Fruit fly (Drosophila melanogaster) whole organism, embryonic: ENCODE results near the gene Prim1.

Source experiments
- CG10147 ChIP-seq: fragments of 200-800 bp; sonication (Bioruptor generic); optimal IDR thresholded peaks from 2 replicates; lab custom pipeline; 2019; ENCODE audit warnings: missing biosample characterization, mild to moderate bottlenecking, missing genetic modification characterization, moderate library complexity
- CG10321 ChIP-seq: fragments of 200-800 bp; sonication (Bioruptor generic); IDR thresholded peaks from 2 replicates; pipeline ENCODE4 v1.3.6; 2022; ENCODE audit warnings: missing biosample characterization, missing genetic modification characterization
- CG10366 ChIP-seq: fragments of 200-800 bp; sonication (Bioruptor generic); IDR thresholded peaks from 2 replicates; pipeline ENCODE4 v1.3.6; 2022; ENCODE audit warnings: missing biosample characterization, missing genetic modification characterization
- CG11093 ChIP-seq: fragments of 200-800 bp; sonication (Bioruptor generic); IDR thresholded peaks from 3 replicates; pipeline ENCODE4 v1.3.6; 2022; ENCODE audit warnings: missing biosample characterization, missing genetic modification characterization
- CG11723 ChIP-seq: fragments of 200-800 bp; sonication (Bioruptor generic); optimal IDR thresholded peaks from 2 replicates; lab custom pipeline; 2017; ENCODE audit warnings: missing biosample characterization, mild to moderate bottlenecking, missing genetic modification characterization
- CG1233 ChIP-seq: fragments of 200-800 bp; sonication (Bioruptor generic); optimal IDR thresholded peaks from 4 replicates; lab custom pipeline; 2018; ENCODE audit warnings: missing biosample characterization, mild to moderate bottlenecking, missing genetic modification characterization
- CG12391 ChIP-seq: fragments of 200-800 bp; sonication (Bioruptor generic); optimal IDR thresholded peaks from 3 replicates; lab custom pipeline; 2018; ENCODE audit warnings: missing biosample characterization, mild to moderate bottlenecking, missing genetic modification characterization, moderate library complexity
- CG12769 ChIP-seq: fragments of 200-800 bp; sonication (Bioruptor generic); optimal IDR thresholded peaks from 2 replicates; lab custom pipeline; 2019; ENCODE audit warnings: missing biosample characterization, mild to moderate bottlenecking, missing genetic modification characterization, moderate library complexity
- CG1603 ChIP-seq: fragments of 200-800 bp; sonication (Bioruptor generic); optimal IDR thresholded peaks from 2 replicates; lab custom pipeline; 2019; ENCODE audit warnings: missing biosample characterization, mild to moderate bottlenecking, missing genetic modification characterization, moderate library complexity
- CG16815 ChIP-seq: fragments of 200-800 bp; sonication (Bioruptor generic); optimal IDR thresholded peaks from 3 replicates; lab custom pipeline; 2017; ENCODE audit warnings: missing biosample characterization, mild to moderate bottlenecking, missing genetic modification characterization
- CG17385 ChIP-seq: fragments of 200-800 bp; sonication (Bioruptor generic); optimal IDR thresholded peaks from 3 replicates; lab custom pipeline; 2018; ENCODE audit warnings: missing biosample characterization, mild to moderate bottlenecking, missing genetic modification characterization
- CG30403 ChIP-seq: fragments of 200-800 bp; sonication (Bioruptor generic); optimal IDR thresholded peaks from 3 replicates; lab custom pipeline; 2016; ENCODE audit warnings: missing biosample characterization, missing genetic modification characterization
- CG32532 ChIP-seq: fragments of 200-800 bp; sonication (Bioruptor generic); IDR thresholded peaks from 2 replicates; pipeline ENCODE4 v1.3.6; 2022; ENCODE audit warnings: missing biosample characterization, missing genetic modification characterization
- CG3838 ChIP-seq: fragments of 200-800 bp; sonication (Bioruptor generic); optimal IDR thresholded peaks from 3 replicates; lab custom pipeline; 2016; ENCODE audit warnings: missing biosample characterization, missing genetic modification characterization
- CG7271 ChIP-seq: fragments of 200-800 bp; sonication (Bioruptor generic); optimal IDR thresholded peaks from 2 replicates; lab custom pipeline; 2018; ENCODE audit warnings: missing biosample characterization, mild to moderate bottlenecking, missing genetic modification characterization, moderate library complexity
- CG8089 ChIP-seq: fragments of 200-800 bp; sonication (Bioruptor generic); optimal IDR thresholded peaks from 3 replicates; lab custom pipeline; 2016; ENCODE audit warnings: missing biosample characterization, missing genetic modification characterization
- CG8944 ChIP-seq: fragments of 200-800 bp; sonication (Bioruptor generic); optimal IDR thresholded peaks from 3 replicates; lab custom pipeline; 2016; ENCODE audit warnings: missing biosample characterization, missing genetic modification characterization
- CTCF ChIP-seq: fragments of 200-800 bp; sonication (Bioruptor generic); optimal IDR thresholded peaks from 2 replicates; lab custom pipeline; 2017; ENCODE audit warnings: missing biosample characterization, mild to moderate bottlenecking, missing genetic modification characterization, moderate library complexity
- D19A ChIP-seq: fragments of 200-800 bp; optimal IDR thresholded peaks from 3 replicates; lab custom pipeline; 2019; ENCODE audit warnings: missing biosample characterization, mild to moderate bottlenecking, missing genetic modification characterization, moderate library complexity
- Deaf1 ChIP-seq: fragments of 200-800 bp; optimal IDR thresholded peaks from 3 replicates; lab custom pipeline; 2019; ENCODE audit warnings: missing biosample characterization, mild to moderate bottlenecking, missing genetic modification characterization, moderate library complexity
- Dfd ChIP-seq, 2 experiments: fragments of >200 bp; optimal IDR thresholded peaks; 2 replicates each; lab custom pipeline; 2017; ENCODE audit warnings: missing biosample characterization in 2 of 2, missing genetic modification characterization in 2 of 2
- Dip2 ChIP-seq: fragments of 200-800 bp; sonication (Bioruptor generic); IDR thresholded peaks from 2 replicates; pipeline ENCODE4 v1.3.6; 2022; ENCODE audit warnings: missing biosample characterization, missing genetic modification characterization
- Elba2 ChIP-seq: fragments of 200-800 bp; sonication (Bioruptor generic); optimal IDR thresholded peaks from 3 replicates; lab custom pipeline; 2016; ENCODE audit warnings: missing biosample characterization, missing genetic modification characterization
- Ets65A ChIP-seq: fragments of 200-800 bp; sonication (Bioruptor generic); peaks from one replicate; lab custom pipeline; 2016; ENCODE audit warnings: missing biosample characterization, missing genetic modification characterization
- Max ChIP-seq: fragments of 200-800 bp; sonication (Bioruptor generic); optimal IDR thresholded peaks from 2 replicates; lab custom pipeline; 2016; ENCODE audit warnings: missing biosample characterization, mild to moderate bottlenecking, missing genetic modification characterization
- NC2α ChIP-seq: fragments of 200-800 bp; sonication (Bioruptor generic); optimal IDR thresholded peaks from 2 replicates; lab custom pipeline; 2016; ENCODE audit warnings: missing biosample characterization, missing genetic modification characterization
- Neu2 ChIP-seq: fragments of 200-800 bp; sonication (Bioruptor generic); optimal IDR thresholded peaks from 3 replicates; lab custom pipeline; 2016; ENCODE audit warnings: missing biosample characterization, missing genetic modification characterization, borderline replicate concordance
- Nf-YB ChIP-seq: fragments of 200-800 bp; sonication (Bioruptor generic); optimal IDR thresholded peaks from 3 replicates; lab custom pipeline; 2019; ENCODE audit warnings: missing biosample characterization, mild to moderate bottlenecking, missing genetic modification characterization, moderate library complexity
- Vsx1 ChIP-seq: fragments of 200-800 bp; sonication (Bioruptor generic); optimal IDR thresholded peaks from 2 replicates; lab custom pipeline; 2017; ENCODE audit warnings: missing biosample characterization, mild to moderate bottlenecking, missing genetic modification characterization, missing genetic modification reagents
- Xbp1 ChIP-seq: fragments of 200-800 bp; sonication (Bioruptor generic); optimal IDR thresholded peaks from 3 replicates; lab custom pipeline; 2016; ENCODE audit warnings: missing biosample characterization, mild to moderate bottlenecking, missing genetic modification characterization
- aop ChIP-seq: fragments of 200-800 bp; sonication (Bioruptor generic); IDR thresholded peaks from 2 replicates; pipeline ENCODE4 v1.3.6; 2022; ENCODE audit warnings: missing biosample characterization, missing genetic modification characterization
- br ChIP-seq: fragments of >200 bp; optimal IDR thresholded peaks from 2 replicates; lab custom pipeline; 2017
- cato ChIP-seq: fragments of 200-800 bp; sonication (Bioruptor generic); optimal IDR thresholded peaks from 2 replicates; lab custom pipeline; 2016; ENCODE audit warnings: missing biosample characterization, missing genetic modification characterization, borderline replicate concordance
- crp ChIP-seq, 2 experiments: fragments of 200-800 bp; sonication (Bioruptor generic); optimal IDR thresholded peaks; 2 replicates in 1 of 2; 3 replicates in 1 of 2; lab custom pipeline; 2017; ENCODE audit warnings: missing biosample characterization in 2 of 2, missing genetic modification characterization in 2 of 2, mild to moderate bottlenecking in 1 of 2, moderate library complexity in 1 of 2
- danr ChIP-seq: fragments of 200-800 bp; sonication (Bioruptor generic); IDR thresholded peaks from 2 replicates; pipeline ENCODE4 v1.3.6; 2022; ENCODE audit warnings: missing biosample characterization, missing genetic modification characterization
- dati ChIP-seq: fragments of 200-800 bp; sonication (Bioruptor generic); IDR thresholded peaks from 2 replicates; pipeline ENCODE4 v1.3.6; 2022; ENCODE audit warnings: missing biosample characterization, missing genetic modification characterization
- eyg ChIP-seq: fragments of 200-800 bp; sonication (Bioruptor generic); optimal IDR thresholded peaks from 3 replicates; lab custom pipeline; 2016; ENCODE audit warnings: missing biosample characterization, missing genetic modification characterization
- fd3F ChIP-seq: fragments of 200-800 bp; sonication (Bioruptor generic); optimal IDR thresholded peaks from 2 replicates; lab custom pipeline; 2018; ENCODE audit warnings: missing biosample characterization, mild to moderate bottlenecking, missing genetic modification characterization, moderate library complexity
- gcm ChIP-seq: fragments of 200-800 bp; sonication (Bioruptor generic); optimal IDR thresholded peaks from 2 replicates; lab custom pipeline; 2019; ENCODE audit warnings: missing biosample characterization, mild to moderate bottlenecking, missing genetic modification characterization, moderate library complexity
- her ChIP-seq: fragments of 200-800 bp; sonication (Bioruptor generic); optimal IDR thresholded peaks from 2 replicates; lab custom pipeline; 2016; ENCODE audit warnings: missing biosample characterization, missing genetic modification characterization
- jigr1 ChIP-seq: fragments of 200-800 bp; sonication (Bioruptor generic); IDR thresholded peaks from 3 replicates; pipeline ENCODE4 v1.3.6; 2022; ENCODE audit warnings: missing biosample characterization, missing genetic modification characterization
- jumu ChIP-seq: fragments of 200-800 bp; sonication (Bioruptor generic); optimal IDR thresholded peaks from 3 replicates; lab custom pipeline; 2016; ENCODE audit warnings: missing biosample characterization, missing genetic modification characterization
- klu ChIP-seq: fragments of 200-800 bp; sonication (Bioruptor generic); IDR thresholded peaks from 2 replicates; pipeline ENCODE4 v1.3.6; 2022; ENCODE audit warnings: missing biosample characterization, missing genetic modification characterization
- knrl ChIP-seq: fragments of 200-800 bp; sonication (Bioruptor generic); IDR thresholded peaks from 3 replicates; pipeline ENCODE4 v1.3.6; 2022; ENCODE audit warnings: missing biosample characterization, missing genetic modification characterization; ENCODE audit not compliant: partially characterized antibody
- luna ChIP-seq: fragments of 200-800 bp; sonication (Bioruptor generic); optimal IDR thresholded peaks from 2 replicates; lab custom pipeline; 2016; ENCODE audit warnings: missing biosample characterization, missing genetic modification characterization
- pho ChIP-seq: fragments of 200-800 bp; sonication (Bioruptor generic); optimal IDR thresholded peaks from 2 replicates; lab custom pipeline; 2016; ENCODE audit warnings: missing biosample characterization, missing genetic modification characterization
- pita ChIP-seq: fragments of 200-800 bp; sonication (Bioruptor generic); optimal IDR thresholded peaks from 2 replicates; lab custom pipeline; 2017; ENCODE audit warnings: missing biosample characterization, mild to moderate bottlenecking, missing genetic modification characterization
- sc ChIP-seq, 3 experiments: fragments of >200 bp in 2 of 3; fragments of 200-800 bp in 1 of 3; sonication (Bioruptor generic) in 1 of 3; optimal IDR thresholded peaks; 2 replicates in 2 of 3; 3 replicates in 1 of 3; lab custom pipeline; 2017; ENCODE audit warnings: mild to moderate bottlenecking in 1 of 3, missing biosample characterization in 1 of 3, missing genetic modification characterization in 1 of 3, missing genetic modification reagents in 1 of 3
- sob ChIP-seq: fragments of 200-800 bp; sonication (Bioruptor generic); IDR thresholded peaks from 2 replicates; pipeline ENCODE4 v1.3.6; 2022; ENCODE audit warnings: missing biosample characterization, missing genetic modification characterization
- ttk ChIP-seq: fragments of 200-800 bp; sonication (Bioruptor generic); IDR thresholded peaks from 2 replicates; pipeline ENCODE4 v2.1.2; 2022; ENCODE audit warnings: missing biosample characterization, missing genetic modification characterization
- usp ChIP-seq: fragments of >200 bp; optimal IDR thresholded peaks from 2 replicates; lab custom pipeline; 2017; ENCODE audit warnings: missing biosample characterization, missing genetic modification characterization

Gene Prim1

dm6 chr3L:8315141-8315816 lies 24.8 kb upstream of the Prim1 start, which contains the start of gene Cpsf6 (continued):
- TF ChIP-seq D19A (tag; lab: Kevin White, UChicago) (peak; percentile 37), CG10147 (peak; percentile 44), Xbp1 (GFP tag; lab: Kevin White, UChicago) (peak; percentile 64), danr (GFP tag; lab: Robert Waterston, UW) (no peak), CTCF (GFP tag; lab: Kevin White, UChicago) (peak; percentile 4), Neu2 (GFP tag; lab: Kevin White, UChicago) (no peak), Vsx1 (GFP tag; lab: Kevin White, UChicago) (peak; percentile 8), eyg (GFP tag; lab: Kevin White, UChicago) (no peak), CG11723 (GFP tag; lab: Kevin White, UChicago) (no peak), her (GFP tag; lab: Kevin White, UChicago) (no peak), CG17385 (GFP tag; lab: Kevin White, UChicago) (peak; percentile 39), CG12391 (tag; lab: Kevin White, UChicago) (peak; percentile 87), CG7271 (tag; lab: Kevin White, UChicago) (peak; percentile 42), CG8944 (GFP tag; lab: Kevin White, UChicago) (peak; percentile 6), fd3F (peak; percentile 62), Elba2 (peak; percentile 16), Ets65A (GFP tag; lab: Kevin White, UChicago) (peak; percentile 91), CG32532 (GFP tag; lab: Robert Waterston, UW) (peak; percentile 72), CG30403 (GFP tag; lab: Kevin White, UChicago) (peak; percentile 70), CG10321 (GFP tag; lab: Robert Waterston, UW) (no peak), NC2α (GFP tag; lab: Kevin White, UChicago) (no peak), jigr1 (no peak), gcm (GFP tag; lab: Kevin White, UChicago) (no peak), aop (GFP tag; lab: Robert Waterston, UW) (no peak), cato (GFP tag; lab: Kevin White, UChicago) (peak; percentile 19), crp (GFP tag; optimal IDR thresholded peaks at IDR 0.05; lab: Kevin White, UChicago) (peak in 1 of 2 experiments; percentile 7), sc (optimal IDR thresholded peaks at IDR 0.05; lab: Kevin White, UChicago) (no peak), sc (GFP tag; optimal IDR thresholded peaks at IDR 0.05; lab: Kevin White, UChicago) (no peak), CG1603 (tag; lab: Kevin White, UChicago) (peak; percentile 87), dati (GFP tag; lab: Robert Waterston, UW) (no peak), br (lab: Kevin White, UChicago) (no peak), CG12769 (tag; lab: Kevin White, UChicago) (peak; percentile 78), CG1233 (GFP tag; lab: Kevin White, UChicago) (peak; percentile 33), luna (no peak), Dfd (GFP tag; optimal IDR thresholded peaks at IDR 0.05; lab: Kevin White, UChicago) (no peak), CG8089 (GFP tag; lab: Kevin White, UChicago) (peak; percentile 25), pho (GFP tag; lab: Kevin White, UChicago) (peak; percentile 46), jumu (GFP tag; lab: Kevin White, UChicago) (no peak), usp (GFP tag; lab: Kevin White, UChicago) (no peak), knrl (GFP tag; lab: Robert Waterston, UW) (no peak), CG16815 (GFP tag; lab: Kevin White, UChicago) (peak; percentile 22), CG3838 (peak; percentile 46), CG11093 (GFP tag; lab: Robert Waterston, UW) (peak; percentile 42; the same call in 1 of the 3 replicates), Deaf1 (tag; lab: Kevin White, UChicago) (peak; percentile 19), sob (peak; percentile 58), Dip2 (no peak), Nf-YB (GFP tag; lab: Kevin White, UChicago) (peak; percentile 11), pita (peak; percentile 52), ttk (GFP tag; lab: Robert Waterston, UW) (peak; percentile 25; the same call in 1 of the 2 replicates), Max (GFP tag; lab: Kevin White, UChicago) (peak; percentile 51), CG10366 (peak; percentile 77), klu (GFP tag; lab: Robert Waterston, UW) (no peak)
